Worm (Caenorhabditis elegans): ENCODE data around the gene fask-1.

ce11 chrIV:13089671-13090242, 10.8 kb upstream of the fask-1 start:
- TF ChIP-seq unc-86 (tag; optimal IDR thresholded peaks at IDR 0.05) (no peak), pha-4 (tag; optimal IDR thresholded peaks at IDR 0.05) (no peak), ceh-24 (tag; optimal IDR thresholded peaks at IDR 0.05) (no peak), ahr-1 (tag; optimal IDR thresholded peaks at IDR 0.05) (no peak), gmeb-2 (tag; optimal IDR thresholded peaks at IDR 0.05) (no peak), pqm-1 (tag; optimal IDR thresholded peaks at IDR 0.05) (no peak)
